Fruit fly (Drosophila melanogaster): ENCODE measurements around the gene CG8036.
A peak's percentile ranks its signal among the peaks of the same experiment; 100 is the strongest.

CG8036 gene

DNA sequence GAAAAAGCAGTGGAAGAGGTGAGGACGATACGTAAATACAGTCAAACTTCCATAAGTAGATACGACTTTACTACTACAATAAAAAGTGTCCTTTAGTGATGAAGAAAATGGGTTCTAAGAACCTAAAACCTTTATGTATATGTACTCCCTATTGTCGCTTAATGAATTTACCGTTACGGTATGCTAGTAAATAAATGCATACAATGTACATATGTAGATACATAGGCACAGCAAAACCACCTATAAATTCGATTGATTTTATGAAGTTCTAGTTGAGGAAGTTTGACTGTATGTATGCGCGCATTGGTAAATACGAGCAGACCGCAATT is 48.8 kb downstream of the CG8036 start (continued):
- TF ChIP-seq lz (GFP tag; optimal IDR thresholded peaks at IDR 0.05) (no peak), CG11902 (GFP tag; optimal IDR thresholded peaks at IDR 0.05) (no peak), Sox14 (GFP tag; optimal IDR thresholded peaks at IDR 0.05) (no peak), Blimp-1 (GFP tag; optimal IDR thresholded peaks at IDR 0.05) (no peak)

dm6 chr3R:8718356-8718755 is 50.7 kb downstream of the CG8036 start, which contains the start of gene Cks85A:
Cks85A (minus strand) TSS chr3R:8718456.
- TF ChIP-seq CG6163 (GFP tag; IDR thresholded peaks at IDR 0.05) (0 out of 3 replicates have a peak, but pooled peaks have one; percentile 22), Gug (GFP tag; IDR thresholded peaks at IDR 0.05) (no peak)

- TF ChIP-seq Sox15 (GFP tag; optimal IDR thresholded peaks at IDR 0.05) (no peak), achi (GFP tag; optimal IDR thresholded peaks at IDR 0.05) (no peak), acj6 (GFP tag; optimal IDR thresholded peaks at IDR 0.05) (no peak), CG1621 (tag; optimal IDR thresholded peaks at IDR 0.05) (no peak), dac (GFP tag; optimal IDR thresholded peaks at IDR 0.05) (no peak), topi (GFP tag; optimal IDR thresholded peaks at IDR 0.05) (no peak), svp (GFP tag) (no peak), CG8119 (GFP tag; IDR thresholded peaks at IDR 0.05) (no peak), CG6808 (GFP tag; optimal IDR thresholded peaks at IDR 0.05) (no peak)
Observed at dm6 chr3R:8718898-8719297, 51.2 kb downstream of the CG8036 start, which contains the start of gene CG11760. CG11760 (plus strand) TSS chr3R:8719198.

DNA sequence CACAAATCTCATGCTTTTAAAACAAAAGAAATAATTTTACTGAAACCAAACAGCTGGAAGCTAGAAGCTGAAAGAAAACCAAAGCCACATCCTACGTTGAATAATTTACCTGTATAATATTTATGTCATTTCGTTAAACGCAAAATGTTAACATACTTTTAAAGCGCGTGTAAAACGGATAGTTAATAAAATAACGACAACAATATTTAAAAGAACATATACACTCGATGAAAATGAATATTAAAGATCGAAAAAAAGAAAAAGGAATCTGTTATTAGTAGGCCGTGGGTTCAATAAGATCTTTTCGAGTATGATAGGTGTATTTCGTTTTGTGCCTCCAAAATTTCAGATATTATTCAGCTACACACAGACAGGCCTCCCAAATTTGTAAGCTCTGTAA is 53.4 kb downstream of the CG8036 start, which contains the start of gene CG8136:
TSS of gene CG8136 (plus strand) at position 301 of the 400 bp plus-strand sequence.
- TF ChIP-seq pdm3 (GFP tag; optimal IDR thresholded peaks at IDR 0.05) (no peak), fd85E (GFP tag; optimal IDR thresholded peaks at IDR 0.05) (no peak), OdsH (GFP tag; optimal IDR thresholded peaks at IDR 0.05) (no peak), ss (GFP tag; optimal IDR thresholded peaks at IDR 0.05) (no peak), CG6854 (GFP tag; optimal IDR thresholded peaks at IDR 0.05) (no peak), achi (GFP tag; optimal IDR thresholded peaks at IDR 0.05) (no peak), Ets96B (tag; optimal IDR thresholded peaks at IDR 0.05) (no peak), CG11902 (GFP tag; optimal IDR thresholded peaks at IDR 0.05) (no peak), CG15336 (GFP tag; IDR thresholded peaks at IDR 0.05) (no peak), fd59A (GFP tag; optimal IDR thresholded peaks at IDR 0.05) (no peak), esn (GFP tag; optimal IDR thresholded peaks at IDR 0.05) (no peak), Lpt (GFP tag; optimal IDR thresholded peaks at IDR 0.05) (no peak), net (GFP tag; optimal IDR thresholded peaks at IDR 0.05) (no peak), CG10631 (GFP tag; optimal IDR thresholded peaks at IDR 0.05) (no peak), CG8319 (GFP tag; optimal IDR thresholded peaks at IDR 0.05) (no peak), Sox15 (GFP tag; optimal IDR thresholded peaks at IDR 0.05) (no peak), Eip75B (GFP tag; optimal IDR thresholded peaks at IDR 0.05) (no peak), CG4318 (GFP tag; optimal IDR thresholded peaks at IDR 0.05) (no peak), Met (GFP tag; optimal IDR thresholded peaks at IDR 0.05) (no peak), svp (GFP tag) (no peak)

DNA sequence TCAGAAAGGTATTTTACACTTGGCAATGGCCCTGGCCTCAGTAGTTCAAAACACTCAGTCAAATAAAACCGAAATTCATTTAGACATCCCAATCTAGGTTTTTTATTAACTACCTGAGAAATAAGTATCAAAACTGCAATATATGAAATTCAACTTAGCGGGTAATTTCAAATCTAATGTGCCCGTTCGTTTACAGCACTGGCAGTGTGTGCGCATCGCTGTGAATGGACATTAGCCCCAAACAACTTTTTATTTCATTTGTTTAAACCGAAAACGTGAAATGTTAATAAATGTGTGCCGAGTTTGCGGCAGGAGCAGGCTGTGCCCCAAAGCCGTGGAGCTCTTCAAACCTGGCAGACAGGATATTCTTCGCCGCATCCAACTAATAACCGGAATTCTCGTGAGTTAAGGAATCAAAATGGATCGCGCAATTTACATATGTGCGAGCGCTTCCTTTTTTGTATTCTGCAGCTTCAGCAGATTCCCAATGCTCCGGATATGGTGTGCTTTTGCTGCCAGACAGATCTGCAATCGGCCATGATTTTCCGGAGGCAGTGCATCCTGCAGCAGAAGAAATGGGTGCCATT is 55.4 kb downstream of the CG8036 start, which contains the start of gene nom:
TSS of gene nom (plus strand) at position 213 of the 587 bp plus-strand sequence.
- TF ChIP-seq CG10631 (GFP tag; optimal IDR thresholded peaks at IDR 0.05) (no peak), fd85E (GFP tag; optimal IDR thresholded peaks at IDR 0.05) (no peak), CG34406 (GFP tag; optimal IDR thresholded peaks at IDR 0.05) (no peak), Ets96B (tag; optimal IDR thresholded peaks at IDR 0.05) (no peak), CG15336 (GFP tag; IDR thresholded peaks at IDR 0.05) (no peak), svp (GFP tag) (no peak), CG1621 (tag; optimal IDR thresholded peaks at IDR 0.05) (no peak)
